Worm (Caenorhabditis elegans) whole organism, young adult: Measurements from ENCODE around the gene T05B9.1.

Experiments
- F10E7.11 ChIP-seq: sonication (generic microtip); optimal IDR thresholded peaks from 2 replicates; lab custom pipeline; 2017; ENCODE audit warnings: mild to moderate bottlenecking, missing genetic modification characterization, moderate library complexity, missing compliant biosample characterization
- F52B5.7 ChIP-seq: sonication (generic microtip); optimal IDR thresholded peaks from 2 replicates; lab custom pipeline; 2016; ENCODE audit warnings: mild to moderate bottlenecking, missing genetic modification characterization, missing compliant biosample characterization
- K12H6.12 ChIP-seq: fragments of 200-800 bp; sonication (Bioruptor generic); optimal IDR thresholded peaks from 2 replicates; lab custom pipeline; 2018; ENCODE audit warnings: mild to moderate bottlenecking, missing genetic modification characterization, missing compliant biosample characterization
- Y67H2A.10 ChIP-seq: fragments of 200-800 bp; sonication (Bioruptor generic); conservative IDR thresholded peaks from 2 replicates; pipeline ENCODE4 v1.3.6; 2022; ENCODE audit warnings: missing genetic modification reagents, missing genetic modification characterization, missing compliant biosample characterization
- aptf-2 ChIP-seq: fragments of 200-800 bp; sonication (Bioruptor generic); conservative IDR thresholded peaks from 2 replicates; pipeline ENCODE4 v1.3.6; 2022; ENCODE audit warnings: missing genetic modification reagents, missing genetic modification characterization, missing compliant biosample characterization
- dox-1 ChIP-seq: fragments of 200-800 bp; sonication (Bioruptor generic); IDR thresholded peaks from 2 replicates; pipeline ENCODE4 v1.3.6; 2022; ENCODE audit warnings: missing genetic modification reagents, missing genetic modification characterization, missing compliant biosample characterization
- fkh-3 ChIP-seq: sonication (generic microtip); optimal IDR thresholded peaks from 2 replicates; lab custom pipeline; 2016; ENCODE audit warnings: mild to moderate bottlenecking, missing genetic modification characterization, missing compliant biosample characterization
- hlh-12 ChIP-seq: sonication (generic microtip); optimal IDR thresholded peaks from 2 replicates; lab custom pipeline; 2016; ENCODE audit warnings: missing genetic modification characterization, missing compliant biosample characterization
- nfyb-1 ChIP-seq: fragments of 200-800 bp; sonication (Bioruptor generic); IDR thresholded peaks from 2 replicates; pipeline ENCODE4 v1.3.6; 2022; ENCODE audit warnings: missing genetic modification reagents, missing genetic modification characterization, missing compliant biosample characterization
- pha-4 ChIP-seq: fragments of 150-350 bp; sonication (generic microtip); optimal IDR thresholded peaks from 2 replicates; lab custom pipeline; 2014; ENCODE audit warnings: missing biosample characterization, missing genetic modification reagents, missing genetic modification characterization
- rec-8 ChIP-seq, 2 experiments: sonication (generic microtip); optimal IDR thresholded peaks; 2 replicates each; lab custom pipeline; 2016; ENCODE audit warnings: mild to moderate bottlenecking in 2 of 2, missing genetic modification characterization in 2 of 2, missing genetic modification reagents in 2 of 2, missing genotype in 2 of 2, missing biosample characterization in 1 of 2, missing compliant biosample characterization in 1 of 2, moderate library complexity in 1 of 2
- unc-62 ChIP-seq: fragments of 150-350 bp; optimal IDR thresholded peaks from 2 replicates; lab custom pipeline; 2014; ENCODE audit warnings: missing biosample characterization, missing genetic modification reagents, missing genetic modification characterization

- TF ChIP-seq rec-8 (tag; optimal IDR thresholded peaks at IDR 0.05; lab: Kevin White, UChicago), result no peak
- TF ChIP-seq K12H6.12, result no peak
- no peak for TF ChIP-seq dox-1 (GFP tag; lab: Robert Waterston, UW)
- no peak for TF ChIP-seq aptf-2 (GFP tag; lab: Robert Waterston, UW)
- TF ChIP-seq F10E7.11 (tag; lab: Kevin White, UChicago), result no peak
- no peak for TF ChIP-seq unc-62 (GFP tag; lab: Kevin White, UChicago)
- TF ChIP-seq pha-4, result no peak
- TF ChIP-seq nfyb-1 (GFP tag; lab: Robert Waterston, UW), result peak; percentile 72
- no peak for TF ChIP-seq F52B5.7 (tag; lab: Kevin White, UChicago)
- TF ChIP-seq Y67H2A.10 (GFP tag; lab: Robert Waterston, UW), result no peak
- no peak for TF ChIP-seq hlh-12 (tag; lab: Kevin White, UChicago)
- TF ChIP-seq fkh-3, result no peak
Measured at ce11 chrII:11279971-11280370, 19.0 kb upstream of the T05B9.1 start.
